Fruit fly (Drosophila melanogaster): ENCODE data around the gene loaf.

DNA sequence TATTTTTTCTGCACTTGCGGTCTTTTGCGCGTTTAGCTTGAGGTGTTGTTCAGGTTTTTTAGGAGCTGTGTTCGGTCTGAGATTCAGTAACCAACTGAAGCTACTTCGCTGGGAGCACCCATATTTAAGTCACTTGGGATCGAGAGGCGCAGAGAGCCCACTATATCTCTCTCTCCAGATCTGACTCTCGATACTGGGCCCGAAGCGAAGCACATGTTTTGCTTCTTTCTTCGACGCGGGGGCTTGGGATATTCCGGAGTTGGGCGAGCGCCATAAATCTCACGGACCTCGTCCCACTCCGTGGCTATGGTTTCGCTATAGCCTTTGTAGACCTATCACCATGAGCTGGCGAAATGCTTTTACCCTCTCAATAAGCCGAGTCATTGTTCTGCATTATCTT, 50.8 kb downstream of the loaf start, which contains the start of gene CG14132:
- TF ChIP-seq CG8319 (GFP tag; optimal IDR thresholded peaks at IDR 0.05) (no peak), CG8119 (GFP tag; IDR thresholded peaks at IDR 0.05) (0 out of 3 replicates have a peak, but pooled peaks have one; percentile 31), Gug (GFP tag; IDR thresholded peaks at IDR 0.05) (no peak), Lpt (GFP tag; optimal IDR thresholded peaks at IDR 0.05) (no peak), CG3032 (tag; optimal IDR thresholded peaks at IDR 0.05) (no peak), CG11762 (GFP tag; optimal IDR thresholded peaks at IDR 0.05; ENCODE audit: insufficient read depth) (no peak), lz (GFP tag; optimal IDR thresholded peaks at IDR 0.05) (no peak), dsx (GFP tag; optimal IDR thresholded peaks at IDR 0.05; ENCODE audit: poor library complexity, severe bottlenecking) (no peak), Eip75B (GFP tag; optimal IDR thresholded peaks at IDR 0.05) (peak; percentile 2), pdm3 (GFP tag; optimal IDR thresholded peaks at IDR 0.05) (no peak), CG4318 (GFP tag; optimal IDR thresholded peaks at IDR 0.05) (no peak), CG8632 (GFP tag; optimal IDR thresholded peaks at IDR 0.05) (no peak)
